Worm (Caenorhabditis elegans) whole organism, early embryonic: ENCODE measurements around the gene sqst-1.

Experiments
- B0310.2 ChIP-seq: sonication (generic microtip); optimal IDR thresholded peaks from 2 replicates; lab custom pipeline; 2016; ENCODE audit warnings: mild to moderate bottlenecking, missing genetic modification characterization, missing compliant biosample characterization
- aly-1 ChIP-seq: sonication (generic microtip); optimal IDR thresholded peaks from 2 replicates; lab custom pipeline; 2016; ENCODE audit warnings: missing genetic modification characterization, missing compliant biosample characterization
- ama-1 ChIP-seq: fragments of 150-350 bp; optimal IDR thresholded peaks from 2 replicates; lab custom pipeline; 2014
- ceh-36 ChIP-seq: sonication (generic microtip); optimal IDR thresholded peaks from 2 replicates; lab custom pipeline; 2016; ENCODE audit warnings: missing genetic modification characterization, inconsistent platforms, missing compliant biosample characterization
- hmbx-1 ChIP-seq: sonication (generic microtip); optimal IDR thresholded peaks from 2 replicates; lab custom pipeline; 2016; ENCODE audit warnings: mild to moderate bottlenecking, missing genetic modification characterization, missing compliant biosample characterization
- pes-1 ChIP-seq: fragments of 200-800 bp; sonication (Bioruptor generic); IDR thresholded peaks from 2 replicates; pipeline ENCODE4 v1.3.6; 2022; ENCODE audit warnings: missing genetic modification reagents, missing genetic modification characterization, missing compliant biosample characterization
- scrt-1 ChIP-seq: fragments of 200-800 bp; sonication (Bioruptor generic); IDR thresholded peaks from 2 replicates; pipeline ENCODE4 v1.3.6; 2022; ENCODE audit warnings: missing genetic modification characterization, missing compliant biosample characterization
- tbx-11 ChIP-seq: fragments of 200-800 bp; sonication (Bioruptor generic); IDR thresholded peaks from 2 replicates; pipeline ENCODE4 v1.3.6; 2022; ENCODE audit warnings: missing genetic modification characterization, missing compliant biosample characterization
- tbx-37 ChIP-seq: fragments of 200-800 bp; sonication (Bioruptor generic); conservative IDR thresholded peaks from 2 replicates; pipeline ENCODE4 v1.3.6; 2022; ENCODE audit warnings: missing genetic modification reagents, missing genetic modification characterization, missing compliant biosample characterization

DNA sequence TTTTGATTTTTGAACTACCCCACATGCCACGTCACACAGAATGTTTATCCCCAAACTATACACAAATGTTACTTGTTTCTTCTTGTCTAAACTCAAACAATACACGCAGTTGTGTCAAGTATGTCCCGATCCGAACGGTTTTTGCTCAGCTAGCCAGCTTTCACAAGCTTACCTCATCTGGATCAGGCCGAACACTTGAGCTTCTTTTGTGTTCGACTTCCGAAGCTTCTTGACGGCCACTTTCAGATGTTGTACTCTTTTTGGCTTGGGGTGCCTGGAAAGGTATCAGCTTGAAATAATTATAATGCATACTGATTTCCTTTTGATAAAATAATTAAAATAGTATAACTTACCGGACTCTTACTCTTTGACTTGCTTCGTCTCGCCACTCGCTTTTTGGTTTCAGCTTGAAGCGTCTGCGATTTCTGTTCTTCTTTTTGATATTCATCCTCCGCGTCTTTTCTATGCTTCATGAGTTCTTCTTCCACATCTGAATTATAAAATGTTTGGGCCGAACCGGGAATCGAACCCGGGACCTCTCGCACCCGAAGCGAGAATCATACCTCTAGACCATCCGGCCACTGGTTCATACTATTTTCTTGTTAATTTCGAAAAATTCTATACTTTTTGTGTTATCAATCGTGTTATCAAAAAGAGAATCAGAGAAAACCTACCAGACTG is 28.9 kb upstream of the sqst-1 start:
- no peak for TF ChIP-seq ama-1 (lab: Kevin White, UChicago)
- TF ChIP-seq hmbx-1 (tag; lab: Kevin White, UChicago): no peak
- TF ChIP-seq tbx-11 (GFP tag; lab: Robert Waterston, UW): no peak
- no peak for TF ChIP-seq B0310.2 (tag; lab: Kevin White, UChicago)
- TF ChIP-seq scrt-1 (GFP tag; lab: Robert Waterston, UW): no peak
- no peak for TF ChIP-seq ceh-36 (tag; lab: Kevin White, UChicago)
- no peak for TF ChIP-seq tbx-37
- TF ChIP-seq pes-1: no peak
- TF ChIP-seq aly-1: no peak
